Fruit fly (Drosophila melanogaster): ENCODE measurements around the gene ImpE2.

ImpE2 gene

dm6 chr3L:3542498-3543322, 30.2 kb upstream of the ImpE2 start (continued):
- peak; percentile 37 for TF ChIP-seq fd96Cb (tag; optimal IDR thresholded peaks at IDR 0.05)
- TF ChIP-seq chm (GFP tag; IDR thresholded peaks at IDR 0.05): peak; percentile 45; the same call in 1 of the 2 replicates
- peak; percentile 54 for TF ChIP-seq Sox100B (GFP tag; optimal IDR thresholded peaks at IDR 0.05)
- TF ChIP-seq unpg (GFP tag; optimal IDR thresholded peaks at IDR 0.05): peak; percentile 40
- TF ChIP-seq gem (tag; optimal IDR thresholded peaks at IDR 0.05): peak; percentile 77
- peak; percentile 25 for TF ChIP-seq CG3407 (GFP tag; optimal IDR thresholded peaks at IDR 0.05)
- no peak for TF ChIP-seq ham (GFP tag; IDR thresholded peaks at IDR 0.05)
- peak; percentile 35 for TF ChIP-seq Hsf (GFP tag; optimal IDR thresholded peaks at IDR 0.05)
- TF ChIP-seq CG11560 (tag; IDR thresholded peaks at IDR 0.05): no peak
- no peak for TF ChIP-seq Myb (GFP tag; optimal IDR thresholded peaks at IDR 0.05)
- no peak for TF ChIP-seq disco-r (GFP tag; optimal IDR thresholded peaks at IDR 0.05)
- TF ChIP-seq CG10209 (GFP tag; optimal IDR thresholded peaks at IDR 0.05): peak; percentile 48
- peak; percentile 9 for TF ChIP-seq PHDP (tag; optimal IDR thresholded peaks at IDR 0.05)
- no peak for TF ChIP-seq Hmr (GFP tag; optimal IDR thresholded peaks at IDR 0.05)
- TF ChIP-seq Hr3 (GFP tag; optimal IDR thresholded peaks at IDR 0.05): peak; percentile 23
- peak; percentile 46 for TF ChIP-seq Oli (tag; optimal IDR thresholded peaks at IDR 0.05)
- no peak for TF ChIP-seq CG6175 (GFP tag; IDR thresholded peaks at IDR 0.05)
- peak; percentile 49 for TF ChIP-seq Xbp1 (GFP tag; optimal IDR thresholded peaks at IDR 0.05)
- peak; percentile 9; the same call in 1 of the 2 replicates for TF ChIP-seq Scr (GFP tag; IDR thresholded peaks at IDR 0.05; ENCODE audit: partially characterized antibody)
- TF ChIP-seq zf30C (GFP tag; optimal IDR thresholded peaks at IDR 0.05): no peak
- no peak for TF ChIP-seq cwo (GFP tag; optimal IDR thresholded peaks at IDR 0.05)
- peak; percentile 54 for TF ChIP-seq CG2120 (GFP tag; optimal IDR thresholded peaks at IDR 0.05)
- peak; percentile 4 for TF ChIP-seq CG8924 (tag; optimal IDR thresholded peaks at IDR 0.05)
- TF ChIP-seq CG11723 (GFP tag; optimal IDR thresholded peaks at IDR 0.05): peak; percentile 2
- no peak for TF ChIP-seq CG6813 (GFP tag; optimal IDR thresholded peaks at IDR 0.05)
- TF ChIP-seq CG1024 (GFP tag; IDR thresholded peaks at IDR 0.05): no peak
- TF ChIP-seq Eip74EF (GFP tag; optimal IDR thresholded peaks at IDR 0.05): peak in 1 of 2 experiments; percentile 61
- no peak for TF ChIP-seq CG14965 (GFP tag; optimal IDR thresholded peaks at IDR 0.05; ENCODE audit: borderline replicate concordance)
- no peak for TF ChIP-seq pb (GFP tag; optimal IDR thresholded peaks at IDR 0.05)
- peak; percentile 54; the same call in 1 of the 3 replicates for TF ChIP-seq z (GFP tag; IDR thresholded peaks at IDR 0.05)
- peak; percentile 25 for TF ChIP-seq CG15269 (tag; optimal IDR thresholded peaks at IDR 0.05)
- TF ChIP-seq stc (GFP tag; IDR thresholded peaks at IDR 0.05): no peak
- TF ChIP-seq so (GFP tag; IDR thresholded peaks at IDR 0.05): 0 out of 3 replicates have a peak, but pooled peaks have one; percentile 34
- TF ChIP-seq CrebB (tag; optimal IDR thresholded peaks at IDR 0.05): no peak
- peak; percentile 51 for TF ChIP-seq Nf-YC (tag; optimal IDR thresholded peaks at IDR 0.05)
- TF ChIP-seq kay (GFP tag; optimal IDR thresholded peaks at IDR 0.05): peak; percentile 93
- TF ChIP-seq luna (GFP tag; optimal IDR thresholded peaks at IDR 0.05): no peak
- no peak for TF ChIP-seq twi (tag; optimal IDR thresholded peaks at IDR 0.05)
- TF ChIP-seq CG13123 (GFP tag; optimal IDR thresholded peaks at IDR 0.05): no peak
- no peak for TF ChIP-seq CG1647 (GFP tag; optimal IDR thresholded peaks at IDR 0.05)
- no peak for TF ChIP-seq prd (optimal IDR thresholded peaks at IDR 0.05)
- TF ChIP-seq prd (GFP tag; IDR thresholded peaks at IDR 0.05): peak; percentile 43; the same call in 1 of the 3 replicates
- no peak for TF ChIP-seq org-1 (GFP tag; optimal IDR thresholded peaks at IDR 0.05)
- no peak for TF ChIP-seq toy (GFP tag; IDR thresholded peaks at IDR 0.05)
- peak; percentile 39; the same call in 1 of the 2 replicates for TF ChIP-seq Adf1 (GFP tag; IDR thresholded peaks at IDR 0.05)
- no peak for TF ChIP-seq Optix (GFP tag; IDR thresholded peaks at IDR 0.05)
- TF ChIP-seq CG12391 (tag; optimal IDR thresholded peaks at IDR 0.05): peak; percentile 59
- peak; percentile 45 for TF ChIP-seq ara (GFP tag; IDR thresholded peaks at IDR 0.05)

All from whole organism, embryonic.